Worm (Caenorhabditis elegans) whole organism, L2 larva: Measurements from ENCODE around the gene srd-69.

Source experiments
- lin-11 ChIP-seq: fragments of 150-350 bp; sonication (generic microtip); optimal IDR thresholded peaks from 2 replicates; lab custom pipeline; 2014; ENCODE audit warnings: missing biosample characterization, missing genetic modification characterization, inconsistent platforms, mixed read lengths
- lsy-2 ChIP-seq, 2 experiments: fragments of 150-350 bp in 1 of 2; sonication (generic microtip) in 1 of 2; optimal IDR thresholded peaks; 2 replicates each; lab custom pipeline; 2014 to 2017; ENCODE audit warnings: missing biosample characterization in 2 of 2, missing genetic modification characterization in 2 of 2
- nhr-11 ChIP-seq: fragments of 150-350 bp; optimal IDR thresholded peaks from 2 replicates; lab custom pipeline; 2014; ENCODE audit warnings: missing biosample characterization, missing genetic modification characterization
- nhr-25 ChIP-seq: fragments of 150-350 bp; sonication (generic microtip); optimal IDR thresholded peaks from 3 replicates; lab custom pipeline; 2014; ENCODE audit warnings: missing biosample characterization, missing genetic modification characterization
- nhr-77 ChIP-seq: fragments of 150-350 bp; optimal IDR thresholded peaks from 2 replicates; lab custom pipeline; 2014; ENCODE audit warnings: missing biosample characterization, missing genetic modification characterization
- unc-55 ChIP-seq: fragments of 150-350 bp; sonication (generic microtip); optimal IDR thresholded peaks from 3 replicates; lab custom pipeline; 2014; ENCODE audit warnings: missing biosample characterization, missing genetic modification reagents, missing genetic modification characterization
- zag-1 ChIP-seq: fragments of 150-350 bp; optimal IDR thresholded peaks from 2 replicates; lab custom pipeline; 2014; ENCODE audit warnings: missing biosample characterization, missing genetic modification characterization

DNA sequence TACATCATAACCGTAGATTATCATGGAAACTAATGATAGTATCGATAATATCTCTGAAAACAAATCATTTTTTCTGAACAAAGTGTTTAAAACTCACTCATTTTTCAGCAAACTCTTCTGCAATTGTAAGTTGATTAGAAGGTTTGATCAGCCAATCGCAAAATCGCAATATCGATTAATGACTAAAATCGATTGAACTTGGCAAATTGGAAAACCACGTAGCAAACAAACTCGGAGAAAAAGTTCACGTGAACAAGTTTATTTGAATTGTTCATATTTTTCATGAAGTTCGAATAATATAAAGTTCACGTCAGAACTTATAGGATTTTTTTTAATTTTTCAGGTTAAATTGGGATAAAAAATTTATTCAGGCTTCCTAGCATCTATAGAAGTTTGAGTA is 9.1 kb downstream of the srd-69 start, which contains the start of gene H04J21.1:
- TF ChIP-seq nhr-11: no peak
- TF ChIP-seq nhr-25: no peak
- no peak for TF ChIP-seq lsy-2 (tag; optimal IDR thresholded peaks at IDR 0.05; lab: Kevin White, UChicago)
- no peak for TF ChIP-seq unc-55 (GFP tag; lab: Kevin White, UChicago)
- TF ChIP-seq zag-1: no peak
- no peak for TF ChIP-seq lin-11
- no peak for TF ChIP-seq nhr-77
